Worm (Caenorhabditis elegans): Measurements from ENCODE around the gene F45E6.1.
A peak's percentile ranks its signal among the peaks of the same experiment; 100 is the strongest.

Gene F45E6.1

ce11 chrX:12516482-12516826, 39.2 kb upstream of the F45E6.1 start:
- TF ChIP-seq crh-2 (tag; optimal IDR thresholded peaks at IDR 0.05) (peak; percentile 26), ama-1 (optimal IDR thresholded peaks at IDR 0.05) (no peak), ZK546.5 (tag; optimal IDR thresholded peaks at IDR 0.05) (no peak), C34F6.9 (tag; optimal IDR thresholded peaks at IDR 0.05) (peak; percentile 1), nhr-21 (tag; optimal IDR thresholded peaks at IDR 0.05) (peak; percentile 51)

- TF ChIP-seq C34F6.9 (tag; optimal IDR thresholded peaks at IDR 0.05): peak; percentile 22
- peak; percentile 44 for TF ChIP-seq ceh-16 (tag; optimal IDR thresholded peaks at IDR 0.05)
- TF ChIP-seq nhr-129 (tag; optimal IDR thresholded peaks at IDR 0.05): peak; percentile 33
- peak; percentile 29 for TF ChIP-seq sma-9 (GFP tag; optimal IDR thresholded peaks at IDR 0.05)
- no peak for TF ChIP-seq sma-9 (tag; optimal IDR thresholded peaks at IDR 0.05)
- peak; percentile 31 for TF ChIP-seq F13H6.1 (tag; optimal IDR thresholded peaks at IDR 0.05)
- no peak for TF ChIP-seq ztf-4 (tag; optimal IDR thresholded peaks at IDR 0.05)
- peak; percentile 97 for TF ChIP-seq elt-1 (tag; optimal IDR thresholded peaks at IDR 0.05)
- peak in 1 of 2 experiments; percentile 16 for TF ChIP-seq lsy-2 (tag; optimal IDR thresholded peaks at IDR 0.05)
- peak; percentile 24 for TF ChIP-seq nhr-25 (tag; optimal IDR thresholded peaks at IDR 0.05)
- no peak for TF ChIP-seq ama-1 (optimal IDR thresholded peaks at IDR 0.05)
- TF ChIP-seq unc-39 (tag; optimal IDR thresholded peaks at IDR 0.05): no peak
- peak; percentile 78 for TF ChIP-seq nhr-23 (tag; optimal IDR thresholded peaks at IDR 0.05)
Measured at ce11 chrX:12515596-12516481, 38.6 kb upstream of the F45E6.1 start.

- peak; percentile 16 for TF ChIP-seq crh-2 (tag; optimal IDR thresholded peaks at IDR 0.05)
- TF ChIP-seq elt-3 (tag; optimal IDR thresholded peaks at IDR 0.05): no peak
- peak; percentile 13 for TF ChIP-seq unc-55 (GFP tag; optimal IDR thresholded peaks at IDR 0.05)
- peak; percentile 2 for TF ChIP-seq C34F6.9 (tag; optimal IDR thresholded peaks at IDR 0.05)
- TF ChIP-seq nhr-6 (tag; optimal IDR thresholded peaks at IDR 0.05): peak; percentile 9
- peak in 1 of 2 experiments; percentile 34 for TF ChIP-seq lsy-2 (tag; optimal IDR thresholded peaks at IDR 0.05)
- no peak for TF ChIP-seq ztf-4 (tag; optimal IDR thresholded peaks at IDR 0.05)
Measured at ce11 chrX:12513415-12513814, 36.2 kb upstream of the F45E6.1 start.

ce11 chrX:12512472-12513137, 35.4 kb upstream of the F45E6.1 start:
- TF ChIP-seq ceh-16 (tag; optimal IDR thresholded peaks at IDR 0.05) (no peak), unc-55 (GFP tag; optimal IDR thresholded peaks at IDR 0.05) (peak; percentile 55), lsy-2 (tag; optimal IDR thresholded peaks at IDR 0.05) (no peak), gmeb-1 (tag; optimal IDR thresholded peaks at IDR 0.05) (no peak), nhr-21 (tag; optimal IDR thresholded peaks at IDR 0.05) (no peak), crh-2 (tag; optimal IDR thresholded peaks at IDR 0.05) (peak; percentile 7), ceh-82 (tag; optimal IDR thresholded peaks at IDR 0.05) (no peak), C34F6.9 (tag; optimal IDR thresholded peaks at IDR 0.05) (peak; percentile 13), nhr-77 (tag; optimal IDR thresholded peaks at IDR 0.05) (no peak), elt-1 (tag; optimal IDR thresholded peaks at IDR 0.05) (no peak), F13H6.1 (tag; optimal IDR thresholded peaks at IDR 0.05) (no peak), nhr-25 (tag; optimal IDR thresholded peaks at IDR 0.05) (no peak), lin-11 (tag; optimal IDR thresholded peaks at IDR 0.05) (no peak), nhr-10 (tag; optimal IDR thresholded peaks at IDR 0.05) (no peak), lin-13 (GFP tag; optimal IDR thresholded peaks at IDR 0.05) (no peak), R02D3.7 (tag; optimal IDR thresholded peaks at IDR 0.05) (no peak)

ce11 chrX:12511384-12512007, 34.3 kb upstream of the F45E6.1 start:
- TF ChIP-seq sem-4 (tag; optimal IDR thresholded peaks at IDR 0.05) (no peak), dmd-4 (tag; optimal IDR thresholded peaks at IDR 0.05) (no peak), ztf-1 (GFP tag; conservative IDR thresholded peaks at IDR 0.05) (no peak), nhr-23 (tag; optimal IDR thresholded peaks at IDR 0.05) (peak; percentile 93), sma-9 (GFP tag; optimal IDR thresholded peaks at IDR 0.05) (peak; percentile 76), sma-9 (tag; optimal IDR thresholded peaks at IDR 0.05) (no peak), nhr-237 (tag; optimal IDR thresholded peaks at IDR 0.05) (no peak), nhr-25 (tag; optimal IDR thresholded peaks at IDR 0.05) (peak; percentile 80), nhr-129 (tag; optimal IDR thresholded peaks at IDR 0.05) (no peak), ama-1 (optimal IDR thresholded peaks at IDR 0.05) (no peak), elt-1 (tag; optimal IDR thresholded peaks at IDR 0.05) (peak; percentile 94), egl-27 (tag; optimal IDR thresholded peaks at IDR 0.05) (no peak), fos-1 (tag; optimal IDR thresholded peaks at IDR 0.05) (no peak), mbf-1 (tag; optimal IDR thresholded peaks at IDR 0.05) (no peak), F13H6.1 (tag; optimal IDR thresholded peaks at IDR 0.05) (no peak), aly-2 (tag; optimal IDR thresholded peaks at IDR 0.05) (no peak), nhr-12 (tag; optimal IDR thresholded peaks at IDR 0.05) (no peak), ZK546.5 (tag; optimal IDR thresholded peaks at IDR 0.05) (no peak), blmp-1 (tag; optimal IDR thresholded peaks at IDR 0.05; ENCODE audit: insufficient read depth) (no peak), nhr-11 (tag; optimal IDR thresholded peaks at IDR 0.05) (no peak), ceh-16 (tag; optimal IDR thresholded peaks at IDR 0.05) (peak; percentile 91), ztf-4 (tag; optimal IDR thresholded peaks at IDR 0.05) (no peak), lin-11 (tag; optimal IDR thresholded peaks at IDR 0.05) (peak; percentile 3), nhr-21 (tag; optimal IDR thresholded peaks at IDR 0.05) (no peak), snpc-4 (tag; optimal IDR thresholded peaks at IDR 0.05) (no peak)

All from whole organism, L2 larva.